Fruit fly (Drosophila melanogaster): ENCODE results near the gene brk.

DNA sequence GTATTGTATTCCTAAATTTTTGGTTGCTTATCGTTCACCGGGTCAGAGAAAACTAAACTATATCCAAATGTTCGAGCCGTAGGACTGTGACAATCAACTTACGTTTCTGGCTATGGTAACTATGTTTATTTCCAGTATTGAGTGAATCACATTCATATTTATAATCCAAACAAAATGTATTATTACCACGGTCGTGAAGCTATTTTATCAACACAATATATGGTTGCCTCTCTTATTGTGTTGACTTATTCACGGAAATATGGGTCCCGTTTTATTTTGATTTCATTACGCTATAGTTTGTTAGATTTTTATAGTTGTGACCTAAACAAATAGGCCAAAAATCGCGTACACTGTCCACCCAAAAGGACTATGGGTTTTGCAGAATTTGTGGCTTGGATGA is 39.7 kb downstream of the brk start, which contains the start of gene CG15034:
- no peak for TF ChIP-seq lola (GFP tag; optimal IDR thresholded peaks at IDR 0.05)
- TF ChIP-seq fru (GFP tag; optimal IDR thresholded peaks at IDR 0.05): no peak
- TF ChIP-seq Dif (GFP tag; optimal IDR thresholded peaks at IDR 0.05; ENCODE audit: partially characterized antibody): no peak
- no peak for TF ChIP-seq pan (optimal IDR thresholded peaks at IDR 0.05)
- TF ChIP-seq h (GFP tag; optimal IDR thresholded peaks at IDR 0.05): no peak
- TF ChIP-seq psq (GFP tag; optimal IDR thresholded peaks at IDR 0.05): no peak
- no peak for TF ChIP-seq Jra (GFP tag; optimal IDR thresholded peaks at IDR 0.05)

All from whole organism, wandering third instar larva.